Worm (Caenorhabditis elegans): ENCODE results near the gene F08F8.10.

The F08F8.10 gene

ce11 chrIII:7310662-7311340, 46.4 kb downstream of the F08F8.10 start, which contains the start of the genes F56C9.6 and F56C9.3:
F56C9.6 (minus strand) TSS chrIII:7310773.
F56C9.3 (plus strand) TSS chrIII:7311290.
- TF ChIP-seq F13C5.2 (tag; optimal IDR thresholded peaks at IDR 0.05) (no peak), tbx-11 (GFP tag; IDR thresholded peaks at IDR 0.05) (no peak), flt-1 (GFP tag; IDR thresholded peaks at IDR 0.05) (no peak), hmg-4 (GFP tag; optimal IDR thresholded peaks at IDR 0.05) (no peak), hmbx-1 (tag; optimal IDR thresholded peaks at IDR 0.05) (no peak), ceh-36 (tag; optimal IDR thresholded peaks at IDR 0.05) (no peak), scrt-1 (GFP tag; IDR thresholded peaks at IDR 0.05) (no peak), tra-4 (tag; optimal IDR thresholded peaks at IDR 0.05) (no peak), ceh-13 (GFP tag; optimal IDR thresholded peaks at IDR 0.05) (no peak), pes-1 (GFP tag; IDR thresholded peaks at IDR 0.05) (no peak), B0310.2 (tag; optimal IDR thresholded peaks at IDR 0.05) (no peak)

ce11 chrIII:7308600-7309109, 48.5 kb downstream of the F08F8.10 start, which contains the start of gene acbp-4:
acbp-4 (minus strand) TSS chrIII:7309109.
- TF ChIP-seq aly-1 (tag; optimal IDR thresholded peaks at IDR 0.05) (no peak), ets-7 (tag; optimal IDR thresholded peaks at IDR 0.05) (no peak), hmbx-1 (tag; optimal IDR thresholded peaks at IDR 0.05) (no peak), hnd-1 (tag; optimal IDR thresholded peaks at IDR 0.05) (no peak), hmg-4 (GFP tag; optimal IDR thresholded peaks at IDR 0.05) (no peak), tbx-11 (GFP tag; IDR thresholded peaks at IDR 0.05) (no peak), tra-4 (tag; optimal IDR thresholded peaks at IDR 0.05) (no peak), tbx-37 (GFP tag; conservative IDR thresholded peaks at IDR 0.05) (no peak), ceh-36 (tag; optimal IDR thresholded peaks at IDR 0.05) (no peak), F13C5.2 (tag; optimal IDR thresholded peaks at IDR 0.05) (no peak), ceh-13 (GFP tag; optimal IDR thresholded peaks at IDR 0.05) (no peak), sea-1 (GFP tag; conservative IDR thresholded peaks at IDR 0.05) (no peak), pes-1 (GFP tag; IDR thresholded peaks at IDR 0.05) (no peak), B0310.2 (tag; optimal IDR thresholded peaks at IDR 0.05) (no peak)

ce11 chrIII:7305649-7305977, 51.6 kb downstream of the F08F8.10 start:
- no peak for TF ChIP-seq pes-1 (GFP tag; IDR thresholded peaks at IDR 0.05)
- no peak for TF ChIP-seq hmg-4 (GFP tag; optimal IDR thresholded peaks at IDR 0.05)
- no peak for TF ChIP-seq hnd-1 (tag; optimal IDR thresholded peaks at IDR 0.05)
- no peak for TF ChIP-seq flt-1 (GFP tag; IDR thresholded peaks at IDR 0.05)
- TF ChIP-seq ets-7 (tag; optimal IDR thresholded peaks at IDR 0.05), result no peak
- TF ChIP-seq tbx-37 (GFP tag; conservative IDR thresholded peaks at IDR 0.05), result no peak
- no peak for TF ChIP-seq B0310.2 (tag; optimal IDR thresholded peaks at IDR 0.05)

ce11 chrIII:7304961-7305648, 52.1 kb downstream of the F08F8.10 start:
- TF ChIP-seq ets-7 (tag; optimal IDR thresholded peaks at IDR 0.05), result no peak
- no peak for TF ChIP-seq B0310.2 (tag; optimal IDR thresholded peaks at IDR 0.05)
- no peak for TF ChIP-seq pes-1 (GFP tag; IDR thresholded peaks at IDR 0.05)
- TF ChIP-seq hnd-1 (tag; optimal IDR thresholded peaks at IDR 0.05), result no peak
- TF ChIP-seq tra-4 (tag; optimal IDR thresholded peaks at IDR 0.05), result no peak
- no peak for TF ChIP-seq scrt-1 (GFP tag; IDR thresholded peaks at IDR 0.05)
- TF ChIP-seq hmg-4 (GFP tag; optimal IDR thresholded peaks at IDR 0.05), result no peak
- TF ChIP-seq F13C5.2 (tag; optimal IDR thresholded peaks at IDR 0.05), result no peak
- TF ChIP-seq ceh-13 (GFP tag; optimal IDR thresholded peaks at IDR 0.05), result no peak
- TF ChIP-seq sea-1 (GFP tag; conservative IDR thresholded peaks at IDR 0.05), result no peak
- TF ChIP-seq ceh-36 (tag; optimal IDR thresholded peaks at IDR 0.05), result no peak
- TF ChIP-seq tbx-11 (GFP tag; IDR thresholded peaks at IDR 0.05), result no peak
- TF ChIP-seq hmbx-1 (tag; optimal IDR thresholded peaks at IDR 0.05), result no peak
